Comparison of ENCODE assay signal across 1 fruit fly cellular context in genomic region chr3R:28676870-28677526, dm6.
TF ChIP-seq lines count a peak whose summit lies in the region.

No protein-coding gene starts in this region.

TF ChIP-seq in whole organism, embryonic, 481 proteins besides CTCF, POLR2A, EP300 and RAD21 (continued from another document):
- TF ChIP-seq CG15514 (GFP tag; optimal IDR thresholded peaks at IDR 0.05; lab: Kevin White, UChicago): peak; percentile 94
- TF ChIP-seq exex (tag; optimal IDR thresholded peaks at IDR 0.05; lab: Kevin White, UChicago): no peak
- TF ChIP-seq CG7928 (GFP tag; optimal IDR thresholded peaks at IDR 0.05; lab: Kevin White, UChicago): no peak
- peak; percentile 58 for TF ChIP-seq HHEX (GFP tag; optimal IDR thresholded peaks at IDR 0.05; lab: Kevin White, UChicago)
- peak; percentile 12 for TF ChIP-seq phol (tag; optimal IDR thresholded peaks at IDR 0.05; lab: Kevin White, UChicago)
- peak; percentile 83 for TF ChIP-seq CG14441 (GFP tag; IDR thresholded peaks at IDR 0.05; lab: Robert Waterston, UW)
- no peak for TF ChIP-seq gcm (GFP tag; optimal IDR thresholded peaks at IDR 0.05; lab: Kevin White, UChicago)
- peak; percentile 67; the same call in 1 of the 2 replicates for TF ChIP-seq ranshi (GFP tag; IDR thresholded peaks at IDR 0.05; lab: Robert Waterston, UW)
- no peak for TF ChIP-seq unc-4 (GFP tag; IDR thresholded peaks at IDR 0.05; lab: Robert Waterston, UW; ENCODE audit: partially characterized antibody)
- TF ChIP-seq Fer3 (tag; optimal IDR thresholded peaks at IDR 0.05; lab: Kevin White, UChicago): peak; percentile 66
- TF ChIP-seq jumu (GFP tag; optimal IDR thresholded peaks at IDR 0.05; lab: Kevin White, UChicago): no peak
- TF ChIP-seq HLHmδ (GFP tag; optimal IDR thresholded peaks at IDR 0.05; lab: Kevin White, UChicago): no peak
- peak; percentile 66 for TF ChIP-seq CG3847 (GFP tag; IDR thresholded peaks at IDR 0.05; lab: Robert Waterston, UW)
- TF ChIP-seq CG11247 (GFP tag; IDR thresholded peaks at IDR 0.05; lab: Robert Waterston, UW): 0 out of 2 replicates have a peak, but pooled peaks have one; percentile 37
- peak; percentile 2 for TF ChIP-seq CG17829 (tag; optimal IDR thresholded peaks at IDR 0.05; lab: Kevin White, UChicago)
- TF ChIP-seq esg (GFP tag; conservative IDR thresholded peaks at IDR 0.05; lab: Robert Waterston, UW): peak; percentile 64
- TF ChIP-seq CG10959 (GFP tag; IDR thresholded peaks at IDR 0.05; lab: Robert Waterston, UW): no peak
- TF ChIP-seq CrebB (tag; optimal IDR thresholded peaks at IDR 0.05; lab: Kevin White, UChicago): no peak
- peak; percentile 46 for TF ChIP-seq CG1603 (tag; optimal IDR thresholded peaks at IDR 0.05; lab: Kevin White, UChicago)
- TF ChIP-seq dpn (GFP tag; optimal IDR thresholded peaks at IDR 0.05; lab: Kevin White, UChicago): peak in 1 of 2 experiments; percentile 67
- peak; percentile 47 for TF ChIP-seq CG12155 (GFP tag; optimal IDR thresholded peaks at IDR 0.05; lab: Kevin White, UChicago)
- TF ChIP-seq HmgZ (tag; optimal IDR thresholded peaks at IDR 0.05; lab: Kevin White, UChicago): peak; percentile 25
- TF ChIP-seq CG5953 (GFP tag; IDR thresholded peaks at IDR 0.05; lab: Robert Waterston, UW): no peak
- no peak for TF ChIP-seq inv (GFP tag; IDR thresholded peaks at IDR 0.05; lab: Robert Waterston, UW; ENCODE audit: partially characterized antibody)
- 0 out of 2 replicates have a peak, but pooled peaks have one; percentile 37 for TF ChIP-seq cas (GFP tag; IDR thresholded peaks at IDR 0.05; lab: Robert Waterston, UW)
- peak; percentile 36; the same call in 1 of the 2 replicates for TF ChIP-seq ssp (GFP tag; IDR thresholded peaks at IDR 0.05; lab: Robert Waterston, UW)
- TF ChIP-seq ATbp (GFP tag; optimal IDR thresholded peaks at IDR 0.05; lab: Kevin White, UChicago): no peak
- peak; percentile 59 for TF ChIP-seq Ada2b (GFP tag; IDR thresholded peaks at IDR 0.05; lab: Robert Waterston, UW)
- peak; percentile 85 for TF ChIP-seq CG15269 (tag; optimal IDR thresholded peaks at IDR 0.05; lab: Kevin White, UChicago)
- peak; percentile 36 for TF ChIP-seq slou (GFP tag; optimal IDR thresholded peaks at IDR 0.05; lab: Kevin White, UChicago)
- no peak for TF ChIP-seq YL-1 (GFP tag; optimal IDR thresholded peaks at IDR 0.05; lab: Kevin White, UChicago)
- no peak for TF ChIP-seq CG3995 (GFP tag; optimal IDR thresholded peaks at IDR 0.05; lab: Kevin White, UChicago)
- peak; percentile 6 for TF ChIP-seq CG4854 (GFP tag; optimal IDR thresholded peaks at IDR 0.05; lab: Kevin White, UChicago)
- no peak; the same call in 2 of the 3 replicates for TF ChIP-seq gce (GFP tag; IDR thresholded peaks at IDR 0.05; lab: Robert Waterston, UW)
- no peak for TF ChIP-seq Mad (GFP tag; optimal IDR thresholded peaks at IDR 0.05; lab: Kevin White, UChicago)
- TF ChIP-seq Eip74EF (GFP tag; optimal IDR thresholded peaks at IDR 0.05; lab: Kevin White, UChicago): peak in 1 of 2 experiments; percentile 93
- TF ChIP-seq GATAe (GFP tag; conservative IDR thresholded peaks at IDR 0.05; lab: Robert Waterston, UW): no peak
- TF ChIP-seq CG1233 (GFP tag; optimal IDR thresholded peaks at IDR 0.05; lab: Kevin White, UChicago): peak; percentile 40
- peak; percentile 64 for TF ChIP-seq HLH3B (GFP tag; IDR thresholded peaks at IDR 0.05; lab: Robert Waterston, UW)
- no peak for TF ChIP-seq cato (GFP tag; optimal IDR thresholded peaks at IDR 0.05; lab: Kevin White, UChicago; ENCODE audit: borderline replicate concordance)
- TF ChIP-seq Gug (GFP tag; IDR thresholded peaks at IDR 0.05; lab: Robert Waterston, UW): peak; percentile 41; the same call in 2 of the 4 replicates
- no peak for TF ChIP-seq slp2 (GFP tag; optimal IDR thresholded peaks at IDR 0.05; lab: Kevin White, UChicago)
- no peak for TF ChIP-seq sr (GFP tag; IDR thresholded peaks at IDR 0.05; lab: Robert Waterston, UW)
- TF ChIP-seq Doc2 (GFP tag; IDR thresholded peaks at IDR 0.05; lab: Robert Waterston, UW): peak; percentile 45; the same call in 1 of the 2 replicates
- peak; percentile 53 for TF ChIP-seq Abd-B (GFP tag; optimal IDR thresholded peaks at IDR 0.05; lab: Kevin White, UChicago)
- no peak for TF ChIP-seq pfk (GFP tag; optimal IDR thresholded peaks at IDR 0.05; lab: Kevin White, UChicago)
- TF ChIP-seq CG9932 (GFP tag; IDR thresholded peaks at IDR 0.05; lab: Robert Waterston, UW): peak; percentile 71
- TF ChIP-seq CG31365 (tag; optimal IDR thresholded peaks at IDR 0.05; lab: Kevin White, UChicago): no peak
- TF ChIP-seq CoRest (tag; optimal IDR thresholded peaks at IDR 0.05; lab: Kevin White, UChicago): peak; percentile 62
- TF ChIP-seq Optix (GFP tag; IDR thresholded peaks at IDR 0.05; lab: Robert Waterston, UW): no peak; the same call in 2 of the 3 replicates
- TF ChIP-seq sob (GFP tag; IDR thresholded peaks at IDR 0.05; lab: Robert Waterston, UW): peak; percentile 71
- peak; percentile 67 for TF ChIP-seq caup (GFP tag; optimal IDR thresholded peaks at IDR 0.05; lab: Kevin White, UChicago; ENCODE audit: severe bottlenecking)
- TF ChIP-seq Fer1 (GFP tag; optimal IDR thresholded peaks at IDR 0.05; lab: Kevin White, UChicago): peak; percentile 63
- TF ChIP-seq CG11093 (GFP tag; IDR thresholded peaks at IDR 0.05; lab: Robert Waterston, UW): peak; percentile 48; the same call in 1 of the 3 replicates
- 0 out of 2 replicates have a peak, but pooled peaks have one; percentile 14 for TF ChIP-seq klu (GFP tag; IDR thresholded peaks at IDR 0.05; lab: Robert Waterston, UW)
- TF ChIP-seq knrl (GFP tag; IDR thresholded peaks at IDR 0.05; lab: Robert Waterston, UW; ENCODE audit: partially characterized antibody): no peak
- TF ChIP-seq B-H2 (GFP tag; optimal IDR thresholded peaks at IDR 0.05; lab: Kevin White, UChicago): no peak
- no peak for TF ChIP-seq zen (tag; optimal IDR thresholded peaks at IDR 0.05; lab: Kevin White, UChicago)
- peak; percentile 49 for TF ChIP-seq CG8924 (tag; optimal IDR thresholded peaks at IDR 0.05; lab: Kevin White, UChicago)
- TF ChIP-seq CG17568 (GFP tag; optimal IDR thresholded peaks at IDR 0.05; lab: Kevin White, UChicago): peak; percentile 10
- TF ChIP-seq Dfd (GFP tag; optimal IDR thresholded peaks at IDR 0.05; lab: Kevin White, UChicago): no peak
- TF ChIP-seq Aef1 (GFP tag; IDR thresholded peaks at IDR 0.05; lab: Robert Waterston, UW): peak; percentile 37; the same call in 2 of the 3 replicates
- no peak for TF ChIP-seq sqz (GFP tag; optimal IDR thresholded peaks at IDR 0.05; lab: Kevin White, UChicago)
- peak; percentile 21 for TF ChIP-seq mam (GFP tag; optimal IDR thresholded peaks at IDR 0.05; lab: Kevin White, UChicago)
- peak; percentile 30 to 61 for TF ChIP-seq Pdp1 (GFP tag; optimal IDR thresholded peaks at IDR 0.05; lab: Kevin White, UChicago)
- no peak for TF ChIP-seq CG7556 (GFP tag; optimal IDR thresholded peaks at IDR 0.05; lab: Kevin White, UChicago)
- TF ChIP-seq vvl (GFP tag; IDR thresholded peaks at IDR 0.05; lab: Robert Waterston, UW): peak; percentile 74
- TF ChIP-seq Hmr (GFP tag; optimal IDR thresholded peaks at IDR 0.05; lab: Kevin White, UChicago): peak; percentile 37
- peak; percentile 57 for TF ChIP-seq Awh (GFP tag; IDR thresholded peaks at IDR 0.05; lab: Robert Waterston, UW)
- peak; percentile 76 for TF ChIP-seq CG32532 (GFP tag; IDR thresholded peaks at IDR 0.05; lab: Robert Waterston, UW)
- TF ChIP-seq E2f1 (GFP tag; IDR thresholded peaks at IDR 0.05; lab: Robert Waterston, UW): peak; percentile 73
- no peak for TF ChIP-seq Nf-YB (GFP tag; optimal IDR thresholded peaks at IDR 0.05; lab: Kevin White, UChicago)
- peak; percentile 38 for TF ChIP-seq CG3281 (GFP tag; optimal IDR thresholded peaks at IDR 0.05; lab: Kevin White, UChicago)
- no peak for TF ChIP-seq bigmax (GFP tag; optimal IDR thresholded peaks at IDR 0.05; lab: Kevin White, UChicago)
- TF ChIP-seq tup (GFP tag; optimal IDR thresholded peaks at IDR 0.05; lab: Kevin White, UChicago): no peak
- peak; percentile 52 for TF ChIP-seq Dek (tag; optimal IDR thresholded peaks at IDR 0.05; lab: Kevin White, UChicago)
- TF ChIP-seq sim (GFP tag; IDR thresholded peaks at IDR 0.05; lab: Robert Waterston, UW): no peak
- no peak for TF ChIP-seq Lpt (GFP tag; optimal IDR thresholded peaks at IDR 0.05; lab: Kevin White, UChicago)
- peak; percentile 8 for TF ChIP-seq nmo (GFP tag; optimal IDR thresholded peaks at IDR 0.05; lab: Kevin White, UChicago)
- peak; percentile 52 for TF ChIP-seq CG4424 (GFP tag; optimal IDR thresholded peaks at IDR 0.05; lab: Kevin White, UChicago)
- TF ChIP-seq Dip3 (GFP tag; optimal IDR thresholded peaks at IDR 0.05; lab: Kevin White, UChicago): peak; percentile 43
- peak; percentile 79 for TF ChIP-seq CG11456 (GFP tag; IDR thresholded peaks at IDR 0.05; lab: Robert Waterston, UW)
- peak; percentile 80 for TF ChIP-seq sens (GFP tag; lab: Kevin White, UChicago)
- no peak for TF ChIP-seq pzg (GFP tag; optimal IDR thresholded peaks at IDR 0.05; lab: Kevin White, UChicago)
- peak; percentile 76 for TF ChIP-seq gem (tag; optimal IDR thresholded peaks at IDR 0.05; lab: Kevin White, UChicago)
- no peak for TF ChIP-seq otp (GFP tag; IDR thresholded peaks at IDR 0.05; lab: Robert Waterston, UW)
- TF ChIP-seq danr (GFP tag; IDR thresholded peaks at IDR 0.05; lab: Robert Waterston, UW): peak; percentile 42; the same call in 1 of the 2 replicates
- peak; percentile 69 for TF ChIP-seq CG30403 (GFP tag; optimal IDR thresholded peaks at IDR 0.05; lab: Kevin White, UChicago)
- 0 out of 2 replicates have a peak, but pooled peaks have one; percentile 11 for TF ChIP-seq wdn (GFP tag; IDR thresholded peaks at IDR 0.05; lab: Robert Waterston, UW)
- peak; percentile 27 for TF ChIP-seq Chrac-16 (GFP tag; optimal IDR thresholded peaks at IDR 0.05; lab: Kevin White, UChicago)
- no peak for TF ChIP-seq BEAF-32 (GFP tag; optimal IDR thresholded peaks at IDR 0.05; lab: Kevin White, UChicago)
- TF ChIP-seq so (GFP tag; IDR thresholded peaks at IDR 0.05; lab: Robert Waterston, UW): peak; percentile 41; the same call in 1 of the 3 replicates
- peak; percentile 53 for TF ChIP-seq CG17359 (tag; optimal IDR thresholded peaks at IDR 0.05; lab: Kevin White, UChicago)
- TF ChIP-seq CG6254 (GFP tag; optimal IDR thresholded peaks at IDR 0.05; lab: Kevin White, UChicago): no peak
- TF ChIP-seq CG1024 (GFP tag; IDR thresholded peaks at IDR 0.05; lab: Robert Waterston, UW): no peak
- peak; percentile 48; the same call in 1 of the 2 replicates for TF ChIP-seq Rx (GFP tag; IDR thresholded peaks at IDR 0.05; lab: Robert Waterston, UW)
- TF ChIP-seq abd-A (tag; optimal IDR thresholded peaks at IDR 0.05; lab: Kevin White, UChicago): peak; percentile 68
- no peak for TF ChIP-seq z (GFP tag; IDR thresholded peaks at IDR 0.05; lab: Robert Waterston, UW)
- no peak for TF ChIP-seq trh (GFP tag; optimal IDR thresholded peaks at IDR 0.05; lab: Kevin White, UChicago)
- no peak for TF ChIP-seq tll (GFP tag; optimal IDR thresholded peaks at IDR 0.05; lab: Kevin White, UChicago)
- TF ChIP-seq cg (GFP tag; optimal IDR thresholded peaks at IDR 0.05; lab: Kevin White, UChicago): no peak
- no peak for TF ChIP-seq Scr (GFP tag; IDR thresholded peaks at IDR 0.05; lab: Robert Waterston, UW; ENCODE audit: partially characterized antibody)
- TF ChIP-seq unpg (GFP tag; optimal IDR thresholded peaks at IDR 0.05; lab: Kevin White, UChicago): peak; percentile 68
- TF ChIP-seq sug (tag; optimal IDR thresholded peaks at IDR 0.05; lab: Kevin White, UChicago): no peak
- TF ChIP-seq CG8765 (GFP tag; IDR thresholded peaks at IDR 0.05; lab: Robert Waterston, UW): no peak
- no peak for TF ChIP-seq prd (optimal IDR thresholded peaks at IDR 0.05; lab: Kevin White, UChicago)
- peak; percentile 63 for TF ChIP-seq prd (GFP tag; IDR thresholded peaks at IDR 0.05; lab: Robert Waterston, UW)
- TF ChIP-seq run (tag; optimal IDR thresholded peaks at IDR 0.05; lab: Kevin White, UChicago): peak; percentile 26
- TF ChIP-seq Oli (tag; optimal IDR thresholded peaks at IDR 0.05; lab: Kevin White, UChicago): peak; percentile 60
- TF ChIP-seq CG10565 (GFP tag; optimal IDR thresholded peaks at IDR 0.05; lab: Kevin White, UChicago): no peak
- peak; percentile 60 for TF ChIP-seq CG6272 (GFP tag; IDR thresholded peaks at IDR 0.05; lab: Robert Waterston, UW)
- peak; percentile 67 for TF ChIP-seq CG11504 (tag; optimal IDR thresholded peaks at IDR 0.05; lab: Kevin White, UChicago)
- TF ChIP-seq CG5180 (GFP tag; optimal IDR thresholded peaks at IDR 0.05; lab: Kevin White, UChicago): peak; percentile 29
- TF ChIP-seq eyg (GFP tag; optimal IDR thresholded peaks at IDR 0.05; lab: Kevin White, UChicago): no peak
- peak; percentile 71 for TF ChIP-seq CG10366 (GFP tag; IDR thresholded peaks at IDR 0.05; lab: Robert Waterston, UW)
- TF ChIP-seq CG9817 (tag; optimal IDR thresholded peaks at IDR 0.05; lab: Kevin White, UChicago): peak; percentile 59
- TF ChIP-seq slbo (GFP tag; IDR thresholded peaks at IDR 0.05; lab: Robert Waterston, UW): peak; percentile 79
- peak; percentile 65 for TF ChIP-seq Meics (GFP tag; optimal IDR thresholded peaks at IDR 0.05; lab: Kevin White, UChicago)
- TF ChIP-seq Ravus (GFP tag; IDR thresholded peaks at IDR 0.05; lab: Robert Waterston, UW): no peak
- TF ChIP-seq tgo (GFP tag; IDR thresholded peaks at IDR 0.05; lab: Robert Waterston, UW): peak; percentile 69; the same call in 2 of the 3 replicates
- peak; percentile 6 for TF ChIP-seq chn (GFP tag; optimal IDR thresholded peaks at IDR 0.05; lab: Kevin White, UChicago)
- TF ChIP-seq ato (GFP tag; IDR thresholded peaks at IDR 0.05; lab: Robert Waterston, UW; ENCODE audit: partially characterized antibody): no peak
- no peak for TF ChIP-seq CG7271 (tag; optimal IDR thresholded peaks at IDR 0.05; lab: Kevin White, UChicago)
